Worm (Caenorhabditis elegans) whole organism, young adult: Measurements from ENCODE around the gene bca-1.

Experiments used
- B0019.2 ChIP-seq: fragments of 200-800 bp; sonication (Bioruptor generic); conservative IDR thresholded peaks from 2 replicates; pipeline ENCODE4 v1.3.6; 2022; ENCODE audit warnings: missing genetic modification reagents, missing genetic modification characterization, missing compliant biosample characterization
- F10E7.11 ChIP-seq: sonication (generic microtip); optimal IDR thresholded peaks from 2 replicates; lab custom pipeline; 2017; ENCODE audit warnings: mild to moderate bottlenecking, missing genetic modification characterization, moderate library complexity, missing compliant biosample characterization
- ama-1 ChIP-seq, 3 experiments: fragments of 150-350 bp in 1 of 3; sonication (generic microtip) in 2 of 3; optimal IDR thresholded peaks; 2 replicates each; lab custom pipeline; 2014 to 2018; ENCODE audit warnings: missing biosample characterization in 2 of 3, missing genetic modification characterization in 2 of 3, missing genetic modification reagents in 2 of 3
- chd-7 ChIP-seq: sonication (generic microtip); optimal IDR thresholded peaks from 2 replicates; lab custom pipeline; 2016; ENCODE audit warnings: mild to moderate bottlenecking, missing genetic modification characterization, moderate library complexity, missing compliant biosample characterization
- ets-4 ChIP-seq: fragments of 200-800 bp; sonication (Bioruptor generic); optimal IDR thresholded peaks from 2 replicates; lab custom pipeline; 2018; ENCODE audit warnings: mild to moderate bottlenecking, missing genetic modification characterization, missing compliant biosample characterization
- lag-1 ChIP-seq: fragments of 200-800 bp; sonication (Bioruptor generic); IDR thresholded peaks from 2 replicates; pipeline ENCODE4 v1.3.6; 2022; ENCODE audit warnings: missing genetic modification reagents, missing genetic modification characterization, missing compliant biosample characterization
- lsy-27 ChIP-seq: sonication (generic microtip); optimal IDR thresholded peaks from 2 replicates; lab custom pipeline; 2017; ENCODE audit warnings: missing genetic modification characterization, mild to moderate bottlenecking, missing compliant biosample characterization, antibody characterized with exemption, missing genotype, borderline replicate concordance; ENCODE audit not compliant: insufficient read depth
- mcd-1 ChIP-seq: fragments of 200-800 bp; sonication (Bioruptor generic); IDR thresholded peaks from 2 replicates; pipeline ENCODE4 v1.3.6; 2022; ENCODE audit warnings: missing genetic modification reagents, missing genetic modification characterization, missing compliant biosample characterization
- pha-4 ChIP-seq: fragments of 150-350 bp; sonication (generic microtip); optimal IDR thresholded peaks from 2 replicates; lab custom pipeline; 2014; ENCODE audit warnings: missing biosample characterization, missing genetic modification reagents, missing genetic modification characterization
- rpc-1 ChIP-seq, 2 experiments: fragments of 150-350 bp in 1 of 2; sonication (generic microtip) in 1 of 2; optimal IDR thresholded peaks; 2 replicates each; lab custom pipeline; 2014 to 2018; ENCODE audit warnings: missing biosample characterization in 1 of 2, missing genetic modification characterization in 1 of 2, missing genetic modification reagents in 1 of 2, missing genotype in 1 of 2
- ztf-26 ChIP-seq: sonication (generic microtip); optimal IDR thresholded peaks from 2 replicates; lab custom pipeline; 2017; ENCODE audit warnings: missing genetic modification characterization, missing compliant biosample characterization

ce11 chrX:6160427-6160826 is 44.1 kb downstream of the bca-1 start, which contains the start of gene odd-2:
- no peak for TF ChIP-seq lag-1 (GFP tag; lab: Robert Waterston, UW)
- no peak for TF ChIP-seq lsy-27 (tag; lab: Kevin White, UChicago)
- no peak for TF ChIP-seq mcd-1
- TF ChIP-seq ztf-26: no peak
- no peak for TF ChIP-seq pha-4
- TF ChIP-seq rpc-1 (optimal IDR thresholded peaks at IDR 0.05; lab: Kevin White, UChicago): no peak
- no peak for TF ChIP-seq rpc-1 (tag; optimal IDR thresholded peaks at IDR 0.05; lab: Kevin White, UChicago)
- TF ChIP-seq ets-4 (GFP tag; lab: Kevin White, UChicago): no peak
- no peak for TF ChIP-seq ama-1 (optimal IDR thresholded peaks at IDR 0.05; lab: Kevin White, UChicago)
- TF ChIP-seq ama-1 (GFP tag; optimal IDR thresholded peaks at IDR 0.05; lab: Kevin White, UChicago): no peak
- no peak for TF ChIP-seq F10E7.11 (tag; lab: Kevin White, UChicago)
- TF ChIP-seq B0019.2 (GFP tag; lab: Robert Waterston, UW): no peak
- no peak for TF ChIP-seq chd-7 (tag; lab: Kevin White, UChicago)
